Worm (Caenorhabditis elegans): ENCODE data around the gene dsc-4.

DNA sequence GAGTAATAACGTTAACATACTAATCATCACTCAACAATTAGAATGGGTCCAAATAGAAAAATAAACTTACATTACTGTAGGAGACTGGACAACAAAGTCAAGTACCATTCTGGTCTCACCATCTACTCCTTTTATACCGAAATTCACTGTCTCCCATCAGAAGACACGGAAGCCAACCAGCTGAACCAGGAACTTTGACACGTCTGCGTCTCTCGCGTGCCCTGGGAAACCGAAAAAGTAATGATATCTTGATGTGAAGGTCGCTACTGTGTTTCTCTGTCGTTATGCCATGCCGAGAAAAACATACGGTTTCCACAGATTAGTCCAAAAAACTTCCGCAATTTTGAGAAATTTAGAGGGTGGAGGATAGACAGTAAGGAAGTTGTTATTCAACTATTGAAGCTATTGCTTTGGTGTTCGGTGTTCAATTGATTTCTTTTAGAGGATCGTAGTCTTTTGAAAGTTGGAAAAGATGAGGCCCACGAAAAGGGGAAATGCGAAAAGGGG lies 6.3 kb upstream of the dsc-4 start, which contains the start of gene col-101:
- no peak for TF ChIP-seq nhr-25 (tag; optimal IDR thresholded peaks at IDR 0.05)
- TF ChIP-seq gmeb-1 (tag; optimal IDR thresholded peaks at IDR 0.05) = no peak
- no peak for TF ChIP-seq mab-5 (tag; optimal IDR thresholded peaks at IDR 0.05)
- TF ChIP-seq egl-27 (tag; optimal IDR thresholded peaks at IDR 0.05) = peak; percentile 33
- no peak for TF ChIP-seq nhr-11 (tag; optimal IDR thresholded peaks at IDR 0.05)
